Fruit fly (Drosophila melanogaster): ENCODE measurements around the gene CycJ.

CycJ gene

dm6 chr3L:3449680-3450079, 16.5 kb upstream of the CycJ start (continued):
- no peak for TF ChIP-seq vfl (GFP tag; optimal IDR thresholded peaks at IDR 0.05)
- TF ChIP-seq eyg (GFP tag; optimal IDR thresholded peaks at IDR 0.05) = no peak
- TF ChIP-seq Oaz (GFP tag; IDR thresholded peaks at IDR 0.05) = 0 out of 2 replicates have a peak, but pooled peaks have one; percentile 31
- TF ChIP-seq BtbVII (GFP tag; optimal IDR thresholded peaks at IDR 0.05) = no peak
- TF ChIP-seq Rfx (GFP tag; IDR thresholded peaks at IDR 0.05) = peak; percentile 30; the same call in 1 of the 2 replicates
- TF ChIP-seq pnt (GFP tag; optimal IDR thresholded peaks at IDR 0.05) = peak; percentile 19
- TF ChIP-seq CG2120 (GFP tag; optimal IDR thresholded peaks at IDR 0.05) = peak; percentile 52
- no peak for TF ChIP-seq Trl (optimal IDR thresholded peaks at IDR 0.05)
- TF ChIP-seq Trl (GFP tag; optimal IDR thresholded peaks at IDR 0.05) = no peak
- peak; percentile 2 for TF ChIP-seq CG11723 (GFP tag; optimal IDR thresholded peaks at IDR 0.05)
- no peak for TF ChIP-seq cato (GFP tag; optimal IDR thresholded peaks at IDR 0.05; ENCODE audit: borderline replicate concordance)
- TF ChIP-seq CG15601 (tag; optimal IDR thresholded peaks at IDR 0.05) = no peak
- TF ChIP-seq az2 (GFP tag; optimal IDR thresholded peaks at IDR 0.05) = peak; percentile 29
- TF ChIP-seq kni (GFP tag; optimal IDR thresholded peaks at IDR 0.05) = no peak
- no peak for TF ChIP-seq CG13894 (tag; optimal IDR thresholded peaks at IDR 0.05)
- TF ChIP-seq CG18764 (GFP tag; optimal IDR thresholded peaks at IDR 0.05) = no peak
- TF ChIP-seq CG7556 (GFP tag; optimal IDR thresholded peaks at IDR 0.05) = peak; percentile 39
- no peak for TF ChIP-seq CG7963 (GFP tag; IDR thresholded peaks at IDR 0.05; ENCODE audit: partially characterized antibody)
- peak; percentile 64 for TF ChIP-seq CG9932 (GFP tag; IDR thresholded peaks at IDR 0.05)
- TF ChIP-seq oc (tag; optimal IDR thresholded peaks at IDR 0.05) = no peak
- TF ChIP-seq nom (GFP tag; optimal IDR thresholded peaks at IDR 0.05) = no peak
- peak; percentile 8 for TF ChIP-seq ewg (GFP tag; optimal IDR thresholded peaks at IDR 0.05)
- TF ChIP-seq peb (GFP tag; IDR thresholded peaks at IDR 0.05) = no peak
- no peak for TF ChIP-seq sug (tag; optimal IDR thresholded peaks at IDR 0.05)

DNA sequence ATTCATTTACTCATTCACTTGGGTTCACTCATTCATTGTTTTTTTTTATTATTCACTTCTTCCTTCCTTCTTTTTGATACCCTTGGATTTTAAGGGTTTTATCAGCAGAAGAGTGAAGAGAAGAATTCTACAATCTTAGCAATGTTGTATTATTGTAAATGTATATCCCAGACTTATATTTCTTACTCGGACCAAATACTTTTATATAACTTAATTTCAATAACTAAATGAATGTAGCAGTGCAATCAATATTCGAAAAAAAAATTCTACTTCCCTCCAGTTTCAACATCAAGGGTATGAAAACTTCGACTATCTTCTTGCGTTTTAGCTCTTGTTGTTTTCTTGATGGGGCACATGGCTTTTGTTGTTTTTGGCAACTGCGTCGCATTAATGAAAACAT, 15.8 kb upstream of the CycJ start:
- TF ChIP-seq Atf6 (GFP tag; IDR thresholded peaks at IDR 0.05) (peak; percentile 47; the same call in 1 of the 2 replicates), CG13424 (tag; optimal IDR thresholded peaks at IDR 0.05) (peak; percentile 58), sima (GFP tag; optimal IDR thresholded peaks at IDR 0.05) (no peak), CG7839 (tag; optimal IDR thresholded peaks at IDR 0.05) (peak; percentile 46), zfh2 (GFP tag; optimal IDR thresholded peaks at IDR 0.05) (no peak), dati (GFP tag; IDR thresholded peaks at IDR 0.05) (no peak), mld (GFP tag; IDR thresholded peaks at IDR 0.05; ENCODE audit: partially characterized antibody) (no peak), Gsc (GFP tag; IDR thresholded peaks at IDR 0.05) (no peak), Ptx1 (GFP tag; IDR thresholded peaks at IDR 0.05) (0 out of 2 replicates have a peak, but pooled peaks have one; percentile 20), aop (GFP tag; IDR thresholded peaks at IDR 0.05) (no peak), D19A (tag; optimal IDR thresholded peaks at IDR 0.05) (peak; percentile 58), NC2β (GFP tag; optimal IDR thresholded peaks at IDR 0.05) (no peak), CG17385 (GFP tag; optimal IDR thresholded peaks at IDR 0.05) (peak; percentile 31), Max (GFP tag; optimal IDR thresholded peaks at IDR 0.05) (no peak), HHEX (GFP tag; optimal IDR thresholded peaks at IDR 0.05) (no peak), E2f1 (GFP tag; IDR thresholded peaks at IDR 0.05) (no peak), zf30C (GFP tag; optimal IDR thresholded peaks at IDR 0.05) (no peak), CG2199 (GFP tag; IDR thresholded peaks at IDR 0.05) (no peak), Hmx (GFP tag; optimal IDR thresholded peaks at IDR 0.05) (no peak), sc (optimal IDR thresholded peaks at IDR 0.05) (no peak), sc (GFP tag; optimal IDR thresholded peaks at IDR 0.05) (no peak), Nf-YA (GFP tag; IDR thresholded peaks at IDR 0.05) (no peak), sqz (GFP tag; optimal IDR thresholded peaks at IDR 0.05) (peak; percentile 37), Meics (GFP tag; optimal IDR thresholded peaks at IDR 0.05) (peak; percentile 9), amos (GFP tag; IDR thresholded peaks at IDR 0.05; ENCODE audit: partially characterized antibody) (no peak), eve (GFP tag; optimal IDR thresholded peaks at IDR 0.05) (no peak), MBD-R2 (GFP tag; IDR thresholded peaks at IDR 0.05) (no peak), Taf1 (GFP tag; IDR thresholded peaks at IDR 0.05) (no peak), CG15601 (tag; optimal IDR thresholded peaks at IDR 0.05) (peak; percentile 15), Ets65A (GFP tag) (peak; percentile 58)
